Worm (Caenorhabditis elegans): ENCODE results near the gene F20B6.4.
A peak's percentile ranks its signal among the peaks of the same experiment; 100 is the strongest.

F20B6.4 gene

DNA sequence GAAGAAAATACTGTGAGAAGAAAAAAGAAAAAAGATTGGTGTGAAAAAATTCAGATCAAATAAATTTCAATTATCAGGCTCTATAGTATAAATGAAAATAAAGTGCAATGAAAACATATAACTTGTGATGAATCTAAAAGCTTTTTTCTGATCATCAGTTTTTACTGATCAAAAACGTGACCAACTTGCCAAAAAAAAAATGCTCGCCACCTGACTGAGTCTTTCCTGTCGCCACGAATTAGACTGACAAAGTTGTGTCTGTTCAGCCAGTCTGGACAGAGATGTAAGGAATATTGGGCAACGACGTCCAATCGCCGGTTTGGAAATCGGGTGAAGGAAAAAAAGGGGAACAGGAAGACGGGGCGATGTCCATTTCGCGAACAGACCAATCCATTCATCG, 23.2 kb upstream of the F20B6.4 start:
- no peak for TF ChIP-seq ceh-88 (GFP tag; IDR thresholded peaks at IDR 0.05)
- TF ChIP-seq nhr-85 (tag) = no peak
- TF ChIP-seq C16A3.4 (tag; optimal IDR thresholded peaks at IDR 0.05) = no peak
- TF ChIP-seq lin-14 (GFP tag; optimal IDR thresholded peaks at IDR 0.05) = peak; percentile 61
- no peak for TF ChIP-seq lin-13 (GFP tag; optimal IDR thresholded peaks at IDR 0.05)
- no peak for TF ChIP-seq efl-3 (GFP tag; optimal IDR thresholded peaks at IDR 0.05)
- no peak for TF ChIP-seq fkh-4 (tag; optimal IDR thresholded peaks at IDR 0.05; ENCODE audit: borderline replicate concordance)
- no peak for TF ChIP-seq swsn-7 (tag; optimal IDR thresholded peaks at IDR 0.05)
- TF ChIP-seq nhr-47 (tag; optimal IDR thresholded peaks at IDR 0.05) = peak; percentile 7
- TF ChIP-seq nhr-90 (tag; optimal IDR thresholded peaks at IDR 0.05; ENCODE audit: poor library complexity) = peak; percentile 0
- no peak for TF ChIP-seq nhr-11 (tag; optimal IDR thresholded peaks at IDR 0.05)
- TF ChIP-seq sptf-1 (tag; optimal IDR thresholded peaks at IDR 0.05) = no peak
- no peak for TF ChIP-seq egl-27 (tag; optimal IDR thresholded peaks at IDR 0.05)
- TF ChIP-seq nhr-71 (tag; optimal IDR thresholded peaks at IDR 0.05) = peak; percentile 78
- no peak for TF ChIP-seq ceh-82 (tag; optimal IDR thresholded peaks at IDR 0.05)
- no peak for TF ChIP-seq hpl-2 (GFP tag; optimal IDR thresholded peaks at IDR 0.05)
- no peak for TF ChIP-seq elt-2 (tag; optimal IDR thresholded peaks at IDR 0.05)
- no peak for TF ChIP-seq C04F5.9 (tag; optimal IDR thresholded peaks at IDR 0.05)
- TF ChIP-seq nhr-76 (tag; optimal IDR thresholded peaks at IDR 0.05) = no peak
- no peak for TF ChIP-seq elt-3 (tag; optimal IDR thresholded peaks at IDR 0.05)
- peak; percentile 43 for TF ChIP-seq snu-23 (GFP tag; optimal IDR thresholded peaks at IDR 0.05)
- peak in 1 of 2 experiments; percentile 26 for TF ChIP-seq lin-35 (GFP tag; optimal IDR thresholded peaks at IDR 0.05)
- TF ChIP-seq lin-15B (tag; optimal IDR thresholded peaks at IDR 0.05) = no peak
- no peak for TF ChIP-seq nhr-28 (tag; optimal IDR thresholded peaks at IDR 0.05)
- no peak for TF ChIP-seq nhr-12 (tag; optimal IDR thresholded peaks at IDR 0.05)
- TF ChIP-seq sup-37 (GFP tag; optimal IDR thresholded peaks at IDR 0.05) = no peak
- TF ChIP-seq grh-1 (GFP tag; IDR thresholded peaks at IDR 0.05) = no peak
- TF ChIP-seq mdl-1 (tag; optimal IDR thresholded peaks at IDR 0.05) = no peak
- no peak for TF ChIP-seq ama-1 (optimal IDR thresholded peaks at IDR 0.05)
- no peak for TF ChIP-seq ets-5 (GFP tag; IDR thresholded peaks at IDR 0.05)
- TF ChIP-seq C34B4.2 (tag; optimal IDR thresholded peaks at IDR 0.05) = no peak
- TF ChIP-seq dpl-1 (GFP tag; optimal IDR thresholded peaks at IDR 0.05) = no peak
- no peak for TF ChIP-seq hlh-4 (tag; optimal IDR thresholded peaks at IDR 0.05)
- no peak for TF ChIP-seq alr-1 (tag; optimal IDR thresholded peaks at IDR 0.05; ENCODE audit: borderline replicate concordance)
- no peak for TF ChIP-seq ces-1 (GFP tag; optimal IDR thresholded peaks at IDR 0.05)
- no peak for TF ChIP-seq irx-1 (tag; optimal IDR thresholded peaks at IDR 0.05)
- no peak for TF ChIP-seq tbx-2 (tag; optimal IDR thresholded peaks at IDR 0.05)
- no peak for TF ChIP-seq hlh-17 (GFP tag; optimal IDR thresholded peaks at IDR 0.05; ENCODE audit: borderline replicate concordance)
- no peak for TF ChIP-seq F16B12.6 (tag; optimal IDR thresholded peaks at IDR 0.05)
- TF ChIP-seq nhr-19 (GFP tag; conservative IDR thresholded peaks at IDR 0.05) = peak; percentile 54
- TF ChIP-seq fos-1 (tag; optimal IDR thresholded peaks at IDR 0.05) = no peak
- TF ChIP-seq Y116A8C.19 (tag; optimal IDR thresholded peaks at IDR 0.05; ENCODE audit: borderline replicate concordance) = no peak
- peak; percentile 61 for TF ChIP-seq fkh-8 (tag; optimal IDR thresholded peaks at IDR 0.05)
- no peak for TF ChIP-seq ceh-90 (tag; optimal IDR thresholded peaks at IDR 0.05)
- TF ChIP-seq mab-9 (GFP tag; IDR thresholded peaks at IDR 0.05) = no peak
- TF ChIP-seq vab-15 (tag; optimal IDR thresholded peaks at IDR 0.05) = no peak
- no peak for TF ChIP-seq unc-98 (GFP tag; IDR thresholded peaks at IDR 0.05)
- TF ChIP-seq egl-13 (tag; optimal IDR thresholded peaks at IDR 0.05) = no peak
- no peak for TF ChIP-seq lir-3 (tag; optimal IDR thresholded peaks at IDR 0.05; ENCODE audit: poor library complexity)
- TF ChIP-seq ceh-8 (GFP tag; optimal IDR thresholded peaks at IDR 0.05) = peak; percentile 38
- TF ChIP-seq xbp-1 (tag; optimal IDR thresholded peaks at IDR 0.05) = peak; percentile 59
- TF ChIP-seq pag-3 (tag; optimal IDR thresholded peaks at IDR 0.05; ENCODE audit: borderline replicate concordance, insufficient read depth) = no peak
- peak; percentile 8 to 21 for TF ChIP-seq lsy-2 (tag; optimal IDR thresholded peaks at IDR 0.05)
